Fruit fly (Drosophila melanogaster): ENCODE measurements around the gene noc.

DNA sequence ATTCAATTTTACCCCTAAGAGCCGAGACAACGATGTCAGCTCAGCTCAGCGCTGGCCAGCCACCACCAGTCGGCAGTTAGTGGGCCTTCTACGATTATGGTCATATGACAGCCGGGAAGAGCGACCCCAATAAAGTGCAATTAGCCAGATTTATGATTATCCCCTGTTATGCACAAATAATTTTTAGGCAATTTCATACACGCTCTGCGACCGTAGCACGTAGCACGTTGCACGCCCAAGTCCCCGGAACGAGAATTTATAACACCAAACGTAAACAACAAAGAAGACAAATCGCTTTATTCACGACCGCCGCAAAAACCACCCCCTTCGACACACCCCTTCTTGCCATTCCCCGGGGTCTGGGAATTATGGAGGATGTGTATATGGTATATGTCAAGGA is 36.4 kb upstream of the noc start:
- TF ChIP-seq gl (tag; optimal IDR thresholded peaks at IDR 0.05) (no peak), CG12605 (GFP tag; IDR thresholded peaks at IDR 0.05) (no peak), Snoo (tag; optimal IDR thresholded peaks at IDR 0.05) (no peak), EcR (GFP tag; optimal IDR thresholded peaks at IDR 0.05) (no peak), CG17806 (tag; optimal IDR thresholded peaks at IDR 0.05) (no peak), CG13204 (GFP tag; optimal IDR thresholded peaks at IDR 0.05) (no peak), fd96Ca (GFP tag; IDR thresholded peaks at IDR 0.05) (no peak), CG4496 (GFP tag; IDR thresholded peaks at IDR 0.05) (no peak), CG32121 (GFP tag; IDR thresholded peaks at IDR 0.05) (no peak), CG10348 (GFP tag; IDR thresholded peaks at IDR 0.05) (no peak), D1 (tag; optimal IDR thresholded peaks at IDR 0.05) (no peak)

All from whole organism, pupa.